Worm (Caenorhabditis elegans): ENCODE data around the gene gtap-2.

DNA sequence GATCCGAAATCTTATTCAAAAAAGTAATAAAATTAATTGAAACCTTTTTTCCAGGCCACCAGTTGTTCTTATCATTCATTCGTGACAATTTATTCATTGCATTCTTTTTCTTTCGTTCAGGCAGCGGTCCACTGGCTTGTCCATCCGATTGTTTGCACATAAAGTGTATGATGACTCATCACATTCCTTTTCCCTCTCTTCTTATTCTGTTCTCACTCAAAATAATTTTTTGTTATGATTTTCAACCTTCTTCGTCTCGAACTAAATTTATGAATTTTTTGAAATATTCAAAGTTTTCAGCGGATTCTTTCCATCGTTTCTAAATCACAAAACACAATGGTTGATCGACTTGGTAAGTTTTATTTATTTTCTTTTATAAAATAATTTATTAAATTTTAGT lies 22.2 kb downstream of the gtap-2 start, which contains the start of gene ZK632.12:
- TF ChIP-seq snpc-4 (tag; optimal IDR thresholded peaks at IDR 0.05) = no peak
- TF ChIP-seq nhr-237 (tag; optimal IDR thresholded peaks at IDR 0.05) = no peak
- no peak for TF ChIP-seq ham-2 (GFP tag; optimal IDR thresholded peaks at IDR 0.05)
- no peak for TF ChIP-seq M03D4.4 (tag; optimal IDR thresholded peaks at IDR 0.05)
- no peak for TF ChIP-seq elt-3 (tag; optimal IDR thresholded peaks at IDR 0.05)
- no peak for TF ChIP-seq elt-1 (tag; optimal IDR thresholded peaks at IDR 0.05; ENCODE audit: borderline replicate concordance, insufficient read depth)
- no peak for TF ChIP-seq ztf-11 (tag; optimal IDR thresholded peaks at IDR 0.05)

All from whole organism, mixed stage, embryonic.